Worm (Caenorhabditis elegans) whole organism, late embryonic: ENCODE measurements around the gene fipr-29.

Experiments
- F13H6.1 ChIP-seq: sonication (generic microtip); optimal IDR thresholded peaks from 2 replicates; lab custom pipeline; 2016; ENCODE audit warnings: missing genetic modification characterization, missing compliant biosample characterization
- Y22D7AL.16 ChIP-seq: sonication (generic microtip); optimal IDR thresholded peaks from 2 replicates; lab custom pipeline; 2016; ENCODE audit warnings: missing genetic modification characterization, missing compliant biosample characterization
- ama-1 ChIP-seq: fragments of 150-350 bp; optimal IDR thresholded peaks from 2 replicates; lab custom pipeline; 2014
- ceh-14 ChIP-seq: sonication (generic microtip); optimal IDR thresholded peaks from 2 replicates; lab custom pipeline; 2016; ENCODE audit warnings: missing genotype, missing genetic modification characterization, missing compliant biosample characterization
- ceh-18 ChIP-seq: sonication (generic microtip); optimal IDR thresholded peaks from 2 replicates; lab custom pipeline; 2016; ENCODE audit warnings: missing genetic modification characterization, missing compliant biosample characterization
- ceh-19 ChIP-seq: fragments of 200-800 bp; sonication (Bioruptor generic); optimal IDR thresholded peaks from 2 replicates; lab custom pipeline; 2018; ENCODE audit warnings: mild to moderate bottlenecking, missing genetic modification characterization, missing compliant biosample characterization
- ceh-2 ChIP-seq: sonication (generic microtip); optimal IDR thresholded peaks from 2 replicates; lab custom pipeline; 2016; ENCODE audit warnings: missing genotype, missing genetic modification characterization, missing compliant biosample characterization
- ceh-31 ChIP-seq: sonication (generic microtip); optimal IDR thresholded peaks from 2 replicates; lab custom pipeline; 2016; ENCODE audit warnings: missing genetic modification characterization, missing compliant biosample characterization
- ceh-34 ChIP-seq: sonication (generic microtip); optimal IDR thresholded peaks from 2 replicates; lab custom pipeline; 2016; ENCODE audit warnings: mild to moderate bottlenecking, missing genetic modification characterization, missing compliant biosample characterization
- ceh-45 ChIP-seq: fragments of 200-800 bp; sonication (Bioruptor generic); IDR thresholded peaks from 2 replicates; pipeline ENCODE4 v1.3.6; 2022; ENCODE audit warnings: missing genetic modification reagents, missing genetic modification characterization, missing compliant biosample characterization
- ceh-48 ChIP-seq: sonication (generic microtip); optimal IDR thresholded peaks from 2 replicates; lab custom pipeline; 2016; ENCODE audit warnings: missing genetic modification characterization, inconsistent platforms, missing compliant biosample characterization
- dmd-4 ChIP-seq: sonication (generic microtip); optimal IDR thresholded peaks from 2 replicates; lab custom pipeline; 2016; ENCODE audit warnings: borderline replicate concordance, missing genetic modification characterization, missing compliant biosample characterization
- elt-2 ChIP-seq: sonication (generic microtip); optimal IDR thresholded peaks from 2 replicates; lab custom pipeline; 2016; ENCODE audit warnings: missing genetic modification reagents, missing genetic modification characterization, missing compliant biosample characterization
- elt-4 ChIP-seq: sonication (generic microtip); optimal IDR thresholded peaks from 2 replicates; lab custom pipeline; 2016; ENCODE audit warnings: missing genetic modification characterization, missing compliant biosample characterization
- eyg-1 ChIP-seq: sonication (generic microtip); optimal IDR thresholded peaks from 2 replicates; lab custom pipeline; 2016; ENCODE audit warnings: missing genotype, missing genetic modification characterization, missing compliant biosample characterization
- fax-1 ChIP-seq: sonication (generic microtip); optimal IDR thresholded peaks from 2 replicates; lab custom pipeline; 2016; ENCODE audit warnings: missing genotype, missing genetic modification characterization, missing compliant biosample characterization
- fkh-10 ChIP-seq: fragments of 150-350 bp; optimal IDR thresholded peaks from 2 replicates; lab custom pipeline; 2014; ENCODE audit warnings: missing biosample characterization, missing genetic modification reagents, missing genetic modification characterization
- hlh-30 ChIP-seq: sonication (generic microtip); optimal IDR thresholded peaks from 2 replicates; lab custom pipeline; 2017; ENCODE audit warnings: antibody characterized with exemption, missing genetic modification characterization, missing compliant biosample characterization; ENCODE audit not compliant: insufficient read depth
- lin-11 ChIP-seq: fragments of 200-800 bp; sonication (Bioruptor generic); optimal IDR thresholded peaks from 2 replicates; lab custom pipeline; 2018; ENCODE audit warnings: mild to moderate bottlenecking, missing genetic modification characterization, missing compliant biosample characterization
- nfya-1 ChIP-seq: sonication (generic microtip); optimal IDR thresholded peaks from 2 replicates; lab custom pipeline; 2017; ENCODE audit warnings: missing genetic modification characterization, mild to moderate bottlenecking, missing compliant biosample characterization, antibody characterized with exemption, moderate library complexity
- nhr-232 ChIP-seq: sonication (generic microtip); optimal IDR thresholded peaks from 2 replicates; lab custom pipeline; 2016; ENCODE audit warnings: missing genetic modification characterization, missing compliant biosample characterization
- npax-4 ChIP-seq: sonication (generic microtip); optimal IDR thresholded peaks from 2 replicates; lab custom pipeline; 2016; ENCODE audit warnings: missing genetic modification characterization, missing compliant biosample characterization
- pros-1 ChIP-seq: fragments of 150-350 bp; optimal IDR thresholded peaks from 2 replicates; lab custom pipeline; 2014; ENCODE audit warnings: missing biosample characterization, missing genetic modification reagents, missing genetic modification characterization
- rnt-1 ChIP-seq: sonication (generic microtip); optimal IDR thresholded peaks from 2 replicates; lab custom pipeline; 2016; ENCODE audit warnings: missing genetic modification characterization, missing compliant biosample characterization
- sdc-2 ChIP-seq: sonication (generic microtip); optimal IDR thresholded peaks from 2 replicates; lab custom pipeline; 2016; ENCODE audit warnings: missing genotype, missing genetic modification characterization, missing compliant biosample characterization
- syd-9 ChIP-seq: sonication (generic microtip); optimal IDR thresholded peaks from 2 replicates; lab custom pipeline; 2016; ENCODE audit warnings: mild to moderate bottlenecking, missing genetic modification characterization, moderate library complexity, missing compliant biosample characterization
- tbx-2 ChIP-seq: sonication (generic microtip); optimal IDR thresholded peaks from 2 replicates; lab custom pipeline; 2016; ENCODE audit warnings: missing genetic modification characterization, missing compliant biosample characterization
- tbx-7 ChIP-seq: sonication (generic microtip); optimal IDR thresholded peaks from 2 replicates; lab custom pipeline; 2016; ENCODE audit warnings: missing genotype, missing genetic modification characterization, missing compliant biosample characterization
- unc-3 ChIP-seq, 2 experiments: fragments of 200-800 bp in 1 of 2; sonication (Bioruptor generic) in 1 of 2; sonication (generic microtip) in 1 of 2; conservative IDR thresholded peaks in 1 of 2; optimal IDR thresholded peaks in 1 of 2; 2 replicates each; pipeline versions ENCODE4 v1.3.6 to Lab custom; 2016 to 2022; ENCODE audit warnings: missing compliant biosample characterization in 2 of 2, missing genetic modification characterization in 2 of 2, missing genetic modification reagents in 1 of 2
- unc-42 ChIP-seq: sonication (generic microtip); optimal IDR thresholded peaks from 2 replicates; lab custom pipeline; 2016; ENCODE audit warnings: missing genotype, missing genetic modification characterization, missing compliant biosample characterization
- unc-55 ChIP-seq: sonication (generic microtip); optimal IDR thresholded peaks from 2 replicates; lab custom pipeline; 2017; ENCODE audit warnings: missing biosample characterization, missing genetic modification reagents, missing genetic modification characterization
- ztf-16 ChIP-seq: sonication (generic microtip); optimal IDR thresholded peaks from 2 replicates; lab custom pipeline; 2017; ENCODE audit warnings: missing genetic modification characterization, missing compliant biosample characterization

The fipr-29 gene

DNA sequence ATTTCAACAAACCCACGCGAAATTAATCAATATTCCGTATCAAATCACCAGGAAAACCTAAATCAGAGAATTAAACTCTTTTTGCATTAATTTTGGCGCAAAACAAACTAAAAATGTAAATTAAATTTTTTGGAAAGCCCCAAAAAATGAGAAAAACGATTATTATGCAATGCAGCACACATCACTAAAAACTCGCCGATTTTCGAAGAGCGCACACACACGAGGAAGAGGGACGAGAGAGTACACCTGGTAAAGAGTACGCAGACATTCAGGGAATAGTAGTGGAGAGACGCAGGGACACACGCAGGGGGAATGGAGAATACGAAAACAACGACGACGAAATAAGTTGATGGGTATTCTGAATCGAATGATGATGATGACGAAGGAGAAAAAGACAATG lies 24.2 kb downstream of the fipr-29 start:
- TF ChIP-seq dmd-4 (no peak), unc-55 (GFP tag; lab: Kevin White, UChicago) (peak; percentile 49), eyg-1 (tag; lab: Kevin White, UChicago) (peak; percentile 3), elt-2 (tag; lab: Kevin White, UChicago) (no peak), nfya-1 (tag; lab: Kevin White, UChicago) (peak; percentile 65), ceh-18 (tag; lab: Kevin White, UChicago) (peak; percentile 33), ceh-14 (peak; percentile 15), unc-42 (tag; lab: Kevin White, UChicago) (peak; percentile 51), tbx-2 (tag; lab: Kevin White, UChicago) (peak; percentile 37), ceh-31 (tag; lab: Kevin White, UChicago) (peak; percentile 53), ama-1 (no peak), nhr-232 (no peak), hlh-30 (peak; percentile 69)

DNA sequence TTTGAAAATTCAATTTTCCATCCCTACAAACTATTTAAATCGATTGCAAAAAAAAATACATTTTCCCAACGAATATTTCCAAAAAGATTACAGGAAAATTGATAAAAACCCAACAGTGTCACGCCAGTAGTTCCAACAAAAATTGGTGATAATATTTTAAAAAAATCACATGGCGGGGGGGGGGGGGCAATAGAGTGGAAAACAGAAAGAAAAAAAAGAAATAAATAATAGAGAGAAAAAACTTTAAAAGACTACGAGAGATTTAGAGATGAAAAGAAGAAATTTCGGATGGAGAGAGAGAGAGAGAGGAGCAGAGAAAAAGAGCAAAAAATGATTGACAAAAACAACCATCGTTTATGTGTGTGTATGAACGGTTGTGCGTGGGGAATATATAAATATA lies 25.7 kb downstream of the fipr-29 start:
- TF ChIP-seq ceh-2 (tag; lab: Kevin White, UChicago) (no peak), ceh-34 (no peak), ztf-16 (tag; lab: Kevin White, UChicago) (no peak), sdc-2 (no peak), lin-11 (tag; lab: Kevin White, UChicago) (no peak), F13H6.1 (tag; lab: Kevin White, UChicago) (no peak), tbx-7 (no peak), rnt-1 (tag; lab: Kevin White, UChicago) (no peak), elt-4 (tag; lab: Kevin White, UChicago) (no peak), ceh-48 (tag; lab: Kevin White, UChicago) (no peak), pros-1 (tag; lab: Kevin White, UChicago) (no peak), ceh-31 (tag; lab: Kevin White, UChicago) (no peak), syd-9 (no peak), Y22D7AL.16 (no peak), ceh-45 (GFP tag; lab: Robert Waterston, UW) (no peak)

DNA sequence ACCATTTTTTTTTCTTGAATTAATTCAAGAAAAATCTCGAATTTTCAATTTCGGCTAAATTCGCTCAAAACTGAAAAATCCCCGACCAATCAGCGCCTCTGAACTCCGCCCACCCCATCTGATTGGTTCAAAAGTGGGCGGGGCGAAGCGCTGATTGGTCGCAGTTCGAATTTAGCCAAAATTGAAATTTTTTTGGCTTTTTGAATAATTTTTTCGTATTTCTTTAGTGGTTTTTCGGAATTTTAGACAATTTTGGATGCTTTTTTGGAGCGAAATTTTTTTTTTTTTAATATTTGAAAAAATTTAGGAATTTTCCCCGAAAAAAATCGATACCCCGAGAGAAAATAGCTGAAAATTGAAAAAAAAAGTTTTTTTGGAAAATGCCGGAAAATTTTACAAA lies 26.2 kb downstream of the fipr-29 start:
- TF ChIP-seq nfya-1 (tag; lab: Kevin White, UChicago): peak; percentile 61
- TF ChIP-seq unc-3 (GFP tag; conservative IDR thresholded peaks at IDR 0.05; lab: Robert Waterston, UW): no peak
- TF ChIP-seq unc-3 (tag; optimal IDR thresholded peaks at IDR 0.05; lab: Kevin White, UChicago): no peak
- no peak for TF ChIP-seq fkh-10 (GFP tag; lab: Kevin White, UChicago)
- no peak for TF ChIP-seq ceh-19 (GFP tag; lab: Kevin White, UChicago)

- TF ChIP-seq tbx-7: no peak
- TF ChIP-seq unc-42 (tag; lab: Kevin White, UChicago): no peak
- TF ChIP-seq nfya-1 (tag; lab: Kevin White, UChicago): peak; percentile 68
- no peak for TF ChIP-seq fax-1 (tag; lab: Kevin White, UChicago)
Measured at ce11 chrIII:3033507-3033906, 26.7 kb downstream of the fipr-29 start.

DNA sequence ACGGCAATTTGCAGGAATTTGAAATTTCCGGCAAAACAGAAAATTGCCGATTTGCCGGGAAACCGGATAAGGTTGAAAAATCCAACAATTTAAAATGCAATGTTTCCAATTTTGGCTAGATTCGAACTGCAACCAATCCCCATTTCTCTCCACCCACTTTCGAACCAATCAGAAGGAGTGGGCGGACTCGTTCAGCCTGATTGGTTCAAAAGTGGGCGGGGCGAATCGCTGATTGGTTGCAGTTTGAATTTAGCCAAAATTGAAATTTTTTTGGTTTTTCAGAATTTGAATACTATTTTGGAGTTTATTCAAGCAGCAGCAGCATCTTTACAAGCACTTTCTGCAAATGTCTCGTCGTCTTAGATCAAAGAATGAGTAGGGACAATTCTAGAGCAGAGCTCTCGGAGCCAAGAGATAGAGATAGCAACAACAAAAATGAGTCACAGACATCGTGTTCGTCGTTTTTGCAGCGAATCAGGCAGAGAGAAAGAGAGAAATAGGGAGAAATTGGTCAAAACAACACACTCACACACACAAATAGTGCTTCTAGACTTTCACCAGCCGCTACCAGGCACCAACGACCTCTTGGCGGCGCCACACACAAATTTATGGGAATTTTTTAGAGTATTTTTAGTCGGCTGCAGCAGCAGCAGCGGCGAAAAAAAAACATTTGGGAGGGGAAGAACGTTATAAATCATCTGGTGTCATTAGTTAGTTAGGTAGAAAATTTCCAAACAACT lies 29.0 kb downstream of the fipr-29 start:
- TF ChIP-seq pros-1 (tag; lab: Kevin White, UChicago): no peak
- TF ChIP-seq npax-4 (tag; lab: Kevin White, UChicago): no peak
- TF ChIP-seq nfya-1 (tag; lab: Kevin White, UChicago): peak; percentile 94
